Worm (Caenorhabditis elegans) whole organism, young adult: Measurements from ENCODE around the gene H28G03.3.

ENCODE experiments used
- F23B12.7 ChIP-seq: sonication (generic microtip); optimal IDR thresholded peaks from 2 replicates; lab custom pipeline; 2017; ENCODE audit warnings: missing genetic modification characterization, mild to moderate bottlenecking, missing compliant biosample characterization, antibody characterized with exemption, moderate library complexity; ENCODE audit not compliant: insufficient read depth
- T07F8.4 ChIP-seq: sonication (generic microtip); optimal IDR thresholded peaks from 2 replicates; lab custom pipeline; 2016; ENCODE audit warnings: mild to moderate bottlenecking, missing genetic modification characterization, moderate library complexity, missing compliant biosample characterization
- Y67H2A.10 ChIP-seq: fragments of 200-800 bp; sonication (Bioruptor generic); conservative IDR thresholded peaks from 2 replicates; pipeline ENCODE4 v1.3.6; 2022; ENCODE audit warnings: missing genetic modification reagents, missing genetic modification characterization, missing compliant biosample characterization
- ZK185.1 ChIP-seq: sonication (generic microtip); optimal IDR thresholded peaks from 2 replicates; lab custom pipeline; 2016; ENCODE audit warnings: mild to moderate bottlenecking, missing genetic modification characterization, missing compliant biosample characterization; ENCODE audit not compliant: poor library complexity, severe bottlenecking
- aptf-2 ChIP-seq: fragments of 200-800 bp; sonication (Bioruptor generic); conservative IDR thresholded peaks from 2 replicates; pipeline ENCODE4 v1.3.6; 2022; ENCODE audit warnings: missing genetic modification reagents, missing genetic modification characterization, missing compliant biosample characterization
- attf-3 ChIP-seq: fragments of 200-800 bp; sonication (Bioruptor generic); conservative IDR thresholded peaks from 2 replicates; pipeline ENCODE4 v1.3.6; 2022; ENCODE audit warnings: missing genetic modification reagents, missing genetic modification characterization, missing compliant biosample characterization
- attf-5 ChIP-seq: fragments of 200-800 bp; sonication (Bioruptor generic); optimal IDR thresholded peaks from 2 replicates; lab custom pipeline; 2018; ENCODE audit warnings: mild to moderate bottlenecking, missing genetic modification characterization, missing compliant biosample characterization
- attf-6 ChIP-seq: fragments of 200-800 bp; sonication (Bioruptor generic); IDR thresholded peaks from 2 replicates; pipeline ENCODE4 v1.3.6; 2022; ENCODE audit warnings: missing genetic modification reagents, missing genetic modification characterization, missing compliant biosample characterization
- cebp-1 ChIP-seq, 2 experiments: fragments of 200-800 bp in 1 of 2; sonication (Bioruptor generic) in 1 of 2; sonication (generic microtip) in 1 of 2; IDR thresholded peaks in 1 of 2; optimal IDR thresholded peaks in 1 of 2; 2 replicates each; pipeline versions ENCODE4 v1.3.6 to Lab custom; 2017 to 2022; ENCODE audit warnings: missing compliant biosample characterization in 2 of 2, missing genetic modification characterization in 2 of 2, mild to moderate bottlenecking in 1 of 2, missing genetic modification reagents in 1 of 2, moderate library complexity in 1 of 2
- ceh-100 ChIP-seq: fragments of 200-800 bp; sonication (Bioruptor generic); IDR thresholded peaks from 2 replicates; pipeline ENCODE4 v1.3.6; 2022; ENCODE audit warnings: missing genetic modification reagents, missing genetic modification characterization, missing compliant biosample characterization
- ceh-27 ChIP-seq: fragments of 200-800 bp; sonication (Bioruptor generic); optimal IDR thresholded peaks from 2 replicates; lab custom pipeline; 2018; ENCODE audit warnings: mild to moderate bottlenecking, missing genetic modification characterization, moderate library complexity, missing compliant biosample characterization
- dox-1 ChIP-seq: fragments of 200-800 bp; sonication (Bioruptor generic); IDR thresholded peaks from 2 replicates; pipeline ENCODE4 v1.3.6; 2022; ENCODE audit warnings: missing genetic modification reagents, missing genetic modification characterization, missing compliant biosample characterization
- egl-18 ChIP-seq: fragments of 200-800 bp; sonication (Bioruptor generic); IDR thresholded peaks from 2 replicates; pipeline ENCODE4 v1.3.6; 2022; ENCODE audit warnings: missing genetic modification reagents, missing genetic modification characterization, missing compliant biosample characterization
- egl-44 ChIP-seq: fragments of 200-800 bp; sonication (Bioruptor generic); IDR thresholded peaks from 2 replicates; pipeline ENCODE4 v1.3.6; 2022; ENCODE audit warnings: missing genetic modification reagents, missing genetic modification characterization, missing compliant biosample characterization
- egrh-3 ChIP-seq: fragments of 200-800 bp; sonication (Bioruptor generic); IDR thresholded peaks from 2 replicates; pipeline ENCODE4 v1.3.6; 2022; ENCODE audit warnings: missing genetic modification reagents, missing genetic modification characterization, missing compliant biosample characterization
- ekl-4 ChIP-seq: fragments of 200-800 bp; sonication (Bioruptor generic); IDR thresholded peaks from 2 replicates; pipeline ENCODE4 v1.3.6; 2022; ENCODE audit warnings: missing genetic modification reagents, missing genetic modification characterization, missing compliant biosample characterization
- fkh-3 ChIP-seq: sonication (generic microtip); optimal IDR thresholded peaks from 2 replicates; lab custom pipeline; 2016; ENCODE audit warnings: mild to moderate bottlenecking, missing genetic modification characterization, missing compliant biosample characterization
- gei-17 ChIP-seq: fragments of 200-800 bp; sonication (Bioruptor generic); optimal IDR thresholded peaks from 2 replicates; lab custom pipeline; 2018; ENCODE audit warnings: mild to moderate bottlenecking, missing genetic modification characterization, missing compliant biosample characterization
- hmg-1.2 ChIP-seq: fragments of 200-800 bp; sonication (Bioruptor generic); IDR thresholded peaks from 2 replicates; pipeline ENCODE4 v1.3.6; 2022; ENCODE audit warnings: missing genetic modification reagents, missing genetic modification characterization, missing compliant biosample characterization
- let-607 ChIP-seq, 2 experiments: fragments of 200-800 bp in 1 of 2; sonication (Bioruptor generic) in 1 of 2; sonication (generic microtip) in 1 of 2; optimal IDR thresholded peaks; 2 replicates each; lab custom pipeline; 2016 to 2018; ENCODE audit warnings: mild to moderate bottlenecking in 2 of 2, missing compliant biosample characterization in 2 of 2, missing genetic modification characterization in 2 of 2, moderate library complexity in 2 of 2, missing genotype in 1 of 2
- lin-26 ChIP-seq: fragments of 200-800 bp; sonication (Bioruptor generic); IDR thresholded peaks from 2 replicates; pipeline ENCODE4 v1.3.6; 2022; ENCODE audit warnings: missing genetic modification reagents, missing genetic modification characterization, missing compliant biosample characterization
- lin-35 ChIP-seq, 3 experiments: fragments of 150-350 bp in 2 of 3; sonication (generic microtip) in 1 of 3; optimal IDR thresholded peaks; 2 replicates each; lab custom pipeline; 2014 to 2018; ENCODE audit warnings: missing biosample characterization in 3 of 3, missing genetic modification characterization in 3 of 3, missing genetic modification reagents in 3 of 3
- lin-40 ChIP-seq: sonication (generic microtip); optimal IDR thresholded peaks from 2 replicates; lab custom pipeline; 2016; ENCODE audit warnings: missing genetic modification characterization, mild to moderate bottlenecking, missing compliant biosample characterization, missing genotype, missing genetic modification reagents
- madf-3 ChIP-seq: fragments of 200-800 bp; sonication (Bioruptor generic); IDR thresholded peaks from 2 replicates; pipeline ENCODE4 v1.3.6; 2022; ENCODE audit warnings: missing genetic modification reagents, missing genetic modification characterization, missing compliant biosample characterization
- mcd-1 ChIP-seq: fragments of 200-800 bp; sonication (Bioruptor generic); IDR thresholded peaks from 2 replicates; pipeline ENCODE4 v1.3.6; 2022; ENCODE audit warnings: missing genetic modification reagents, missing genetic modification characterization, missing compliant biosample characterization
- nhr-120 ChIP-seq: fragments of 200-800 bp; sonication (Bioruptor generic); IDR thresholded peaks from 2 replicates; pipeline ENCODE4 v1.3.6; 2022; ENCODE audit warnings: missing genetic modification characterization, missing compliant biosample characterization
- nhr-27 ChIP-seq: fragments of 200-800 bp; sonication (Bioruptor generic); optimal IDR thresholded peaks from 2 replicates; lab custom pipeline; 2018; ENCODE audit warnings: mild to moderate bottlenecking, missing genetic modification characterization, moderate library complexity, missing compliant biosample characterization
- nhr-80 ChIP-seq: sonication (generic microtip); optimal IDR thresholded peaks from 2 replicates; lab custom pipeline; 2016; ENCODE audit warnings: missing genetic modification characterization, missing compliant biosample characterization
- pha-4 ChIP-seq: fragments of 150-350 bp; sonication (generic microtip); optimal IDR thresholded peaks from 2 replicates; lab custom pipeline; 2014; ENCODE audit warnings: missing biosample characterization, missing genetic modification reagents, missing genetic modification characterization
- rpc-1 ChIP-seq, 2 experiments: fragments of 150-350 bp in 1 of 2; sonication (generic microtip) in 1 of 2; optimal IDR thresholded peaks; 2 replicates each; lab custom pipeline; 2014 to 2018; ENCODE audit warnings: missing biosample characterization in 1 of 2, missing genetic modification characterization in 1 of 2, missing genetic modification reagents in 1 of 2, missing genotype in 1 of 2
- snpc-3.4 ChIP-seq: sonication (generic microtip); optimal IDR thresholded peaks from 2 replicates; lab custom pipeline; 2017; ENCODE audit warnings: missing genetic modification characterization, mild to moderate bottlenecking, missing compliant biosample characterization, antibody characterized with exemption, moderate library complexity, missing genotype, missing genetic modification reagents
- unc-130 ChIP-seq: sonication (generic microtip); optimal IDR thresholded peaks from 2 replicates; lab custom pipeline; 2016; ENCODE audit warnings: missing genetic modification reagents, missing genetic modification characterization, missing compliant biosample characterization
- zfh-2 ChIP-seq: fragments of 200-800 bp; sonication (Bioruptor generic); conservative IDR thresholded peaks from 2 replicates; pipeline ENCODE4 v1.3.6; 2022; ENCODE audit warnings: missing genetic modification reagents, missing genetic modification characterization, missing compliant biosample characterization
- ztf-18 ChIP-seq: sonication (generic microtip); optimal IDR thresholded peaks from 2 replicates; lab custom pipeline; 2016; ENCODE audit warnings: missing genotype, mild to moderate bottlenecking, missing genetic modification characterization, missing compliant biosample characterization
- ztf-26 ChIP-seq: sonication (generic microtip); optimal IDR thresholded peaks from 2 replicates; lab custom pipeline; 2017; ENCODE audit warnings: missing genetic modification characterization, missing compliant biosample characterization

Gene H28G03.3

ce11 chrX:5226265-5226664 is at the start of gene H28G03.3:
Gene H28G03.3, minus strand, starts transcription at chrX:5226365.
- TF ChIP-seq fkh-3, result no peak

ce11 chrX:5275209-5275608 is 49.0 kb upstream of the H28G03.3 start, which contains the start of gene hst-6:
Gene hst-6, plus strand, starts transcription at chrX:5275561.
- 0 out of 2 replicates have a peak, but pooled peaks have one; percentile 44 for TF ChIP-seq egl-44 (GFP tag; lab: Robert Waterston, UW)
- TF ChIP-seq lin-40 (tag; lab: Kevin White, UChicago), result peak; percentile 46
- peak; percentile 96 for TF ChIP-seq mcd-1 (GFP tag; lab: Robert Waterston, UW)
- peak; percentile 17 for TF ChIP-seq ztf-18 (tag; lab: Kevin White, UChicago)
- TF ChIP-seq aptf-2 (GFP tag; lab: Robert Waterston, UW), result no peak
- TF ChIP-seq F23B12.7 (tag; lab: Kevin White, UChicago), result no peak
- TF ChIP-seq nhr-80 (tag; lab: Kevin White, UChicago), result peak; percentile 81
- TF ChIP-seq T07F8.4, result no peak
- TF ChIP-seq unc-130 (GFP tag; lab: Kevin White, UChicago), result no peak
- no peak for TF ChIP-seq rpc-1 (optimal IDR thresholded peaks at IDR 0.05; lab: Kevin White, UChicago)
- no peak for TF ChIP-seq rpc-1 (tag; optimal IDR thresholded peaks at IDR 0.05; lab: Kevin White, UChicago)
- peak; percentile 72 for TF ChIP-seq dox-1 (GFP tag; lab: Robert Waterston, UW)
- no peak for TF ChIP-seq egrh-3 (GFP tag; lab: Robert Waterston, UW)
- peak in 1 of 3 experiments; percentile 43 for TF ChIP-seq lin-35 (GFP tag; optimal IDR thresholded peaks at IDR 0.05; lab: Kevin White, UChicago)
- TF ChIP-seq attf-3 (GFP tag; lab: Robert Waterston, UW), result peak; percentile 78
- peak; percentile 14; the same call in 1 of the 2 replicates for TF ChIP-seq ekl-4 (GFP tag; lab: Robert Waterston, UW)
- TF ChIP-seq ceh-100 (GFP tag; lab: Robert Waterston, UW), result no peak
- no peak for TF ChIP-seq attf-6 (GFP tag; lab: Robert Waterston, UW)
- 0 out of 2 replicates have a peak, but pooled peaks have one; percentile 62 for TF ChIP-seq nhr-120 (GFP tag; lab: Robert Waterston, UW)
- TF ChIP-seq hmg-1.2 (GFP tag; lab: Robert Waterston, UW), result peak; percentile 64; the same call in 1 of the 2 replicates
- TF ChIP-seq cebp-1 (GFP tag; IDR thresholded peaks at IDR 0.05; lab: Robert Waterston, UW), result no peak
- peak; percentile 63 for TF ChIP-seq cebp-1 (tag; optimal IDR thresholded peaks at IDR 0.05; lab: Kevin White, UChicago)
- TF ChIP-seq snpc-3.4 (tag; lab: Kevin White, UChicago), result peak; percentile 43
- TF ChIP-seq let-607 (tag; optimal IDR thresholded peaks at IDR 0.05; lab: Kevin White, UChicago), result peak in 1 of 2 experiments; percentile 6
- peak; percentile 31 for TF ChIP-seq gei-17
- no peak for TF ChIP-seq lin-26 (GFP tag; lab: Robert Waterston, UW)
- TF ChIP-seq attf-5, result peak; percentile 73
- TF ChIP-seq pha-4, result no peak
- peak; percentile 57 for TF ChIP-seq ZK185.1 (tag; lab: Kevin White, UChicago)
- TF ChIP-seq ceh-27 (GFP tag; lab: Kevin White, UChicago), result peak; percentile 64
- no peak for TF ChIP-seq Y67H2A.10
- no peak for TF ChIP-seq madf-3 (GFP tag; lab: Robert Waterston, UW)
- TF ChIP-seq zfh-2 (GFP tag; lab: Robert Waterston, UW), result peak; percentile 88

ce11 chrX:5269359-5269758 is 43.2 kb upstream of the H28G03.3 start:
- TF ChIP-seq nhr-27 (tag; lab: Kevin White, UChicago), result no peak
- TF ChIP-seq egl-18 (GFP tag; lab: Robert Waterston, UW), result no peak
- TF ChIP-seq ztf-26 (tag; lab: Kevin White, UChicago), result no peak
